Worm (Caenorhabditis elegans) whole organism, L2 larva: ENCODE results near the gene C31C9.7.

Experiments used
- C34F6.9 ChIP-seq: fragments of 150-350 bp; optimal IDR thresholded peaks from 2 replicates; lab custom pipeline; 2014; ENCODE audit warnings: missing biosample characterization, missing genetic modification characterization
- F13H6.1 ChIP-seq: sonication (generic microtip); optimal IDR thresholded peaks from 2 replicates; lab custom pipeline; 2016; ENCODE audit warnings: missing genetic modification characterization, missing compliant biosample characterization
- R02D3.7 ChIP-seq: fragments of 150-350 bp; optimal IDR thresholded peaks from 2 replicates; lab custom pipeline; 2014; ENCODE audit warnings: missing biosample characterization, missing genetic modification characterization
- Y55F3AM.14 ChIP-seq: fragments of 200-800 bp; sonication (Bioruptor generic); optimal IDR thresholded peaks from 2 replicates; lab custom pipeline; 2018; ENCODE audit warnings: mild to moderate bottlenecking, missing genetic modification characterization, missing compliant biosample characterization
- ZK546.5 ChIP-seq: sonication (generic microtip); optimal IDR thresholded peaks from 2 replicates; lab custom pipeline; 2017; ENCODE audit warnings: missing biosample characterization, missing genetic modification characterization
- alr-1 ChIP-seq: fragments of 150-350 bp; optimal IDR thresholded peaks from 2 replicates; lab custom pipeline; 2014; ENCODE audit warnings: missing biosample characterization, missing genetic modification characterization
- aly-2 ChIP-seq: fragments of 150-350 bp; optimal IDR thresholded peaks from 2 replicates; lab custom pipeline; 2014; ENCODE audit warnings: missing biosample characterization, missing genetic modification characterization
- ama-1 ChIP-seq: fragments of 150-350 bp; optimal IDR thresholded peaks from 2 replicates; lab custom pipeline; 2018; ENCODE audit warnings: inconsistent platforms
- blmp-1 ChIP-seq: sonication (generic microtip); optimal IDR thresholded peaks from 2 replicates; lab custom pipeline; 2017; ENCODE audit warnings: missing genetic modification characterization, mild to moderate bottlenecking, missing compliant biosample characterization, antibody characterized with exemption, moderate library complexity; ENCODE audit not compliant: insufficient read depth
- ceh-16 ChIP-seq: fragments of 150-350 bp; optimal IDR thresholded peaks from 2 replicates; lab custom pipeline; 2014; ENCODE audit warnings: missing biosample characterization, missing genetic modification characterization
- ceh-82 ChIP-seq: fragments of 150-350 bp; optimal IDR thresholded peaks from 2 replicates; lab custom pipeline; 2014; ENCODE audit warnings: missing biosample characterization, missing genetic modification characterization
- crh-2 ChIP-seq: sonication (generic microtip); optimal IDR thresholded peaks from 2 replicates; lab custom pipeline; 2017; ENCODE audit warnings: missing biosample characterization, missing genetic modification characterization
- dmd-4 ChIP-seq: sonication (generic microtip); optimal IDR thresholded peaks from 2 replicates; lab custom pipeline; 2017; ENCODE audit warnings: missing biosample characterization, missing genetic modification characterization
- egl-27 ChIP-seq: sonication (generic microtip); optimal IDR thresholded peaks from 3 replicates; lab custom pipeline; 2017; ENCODE audit warnings: missing biosample characterization, missing genetic modification reagents, missing genetic modification characterization
- elt-1 ChIP-seq: fragments of 150-350 bp; optimal IDR thresholded peaks from 2 replicates; lab custom pipeline; 2014; ENCODE audit warnings: missing biosample characterization, missing genetic modification characterization
- elt-3 ChIP-seq: sonication (generic microtip); optimal IDR thresholded peaks from 2 replicates; lab custom pipeline; 2017; ENCODE audit warnings: missing biosample characterization, missing genetic modification characterization
- fos-1 ChIP-seq: fragments of 150-350 bp; optimal IDR thresholded peaks from 2 replicates; lab custom pipeline; 2014; ENCODE audit warnings: missing biosample characterization, missing genetic modification characterization
- gmeb-1 ChIP-seq: fragments of 150-350 bp; optimal IDR thresholded peaks from 2 replicates; lab custom pipeline; 2014; ENCODE audit warnings: missing biosample characterization, missing genetic modification characterization
- lin-11 ChIP-seq: fragments of 150-350 bp; sonication (generic microtip); optimal IDR thresholded peaks from 2 replicates; lab custom pipeline; 2014; ENCODE audit warnings: missing biosample characterization, missing genetic modification characterization, inconsistent platforms, mixed read lengths
- lin-13 ChIP-seq: fragments of 150-350 bp; optimal IDR thresholded peaks from 2 replicates; lab custom pipeline; 2014; ENCODE audit warnings: missing biosample characterization, missing genetic modification reagents, missing genetic modification characterization
- lin-39 ChIP-seq: fragments of 150-350 bp; optimal IDR thresholded peaks from 2 replicates; lab custom pipeline; 2014; ENCODE audit warnings: missing biosample characterization, missing genetic modification reagents, missing genetic modification characterization
- lsy-2 ChIP-seq, 2 experiments: fragments of 150-350 bp in 1 of 2; sonication (generic microtip) in 1 of 2; optimal IDR thresholded peaks; 2 replicates each; lab custom pipeline; 2014 to 2017; ENCODE audit warnings: missing biosample characterization in 2 of 2, missing genetic modification characterization in 2 of 2
- mab-5 ChIP-seq: fragments of 150-350 bp; optimal IDR thresholded peaks from 2 replicates; lab custom pipeline; 2014; ENCODE audit warnings: missing biosample characterization, missing genetic modification characterization
- mbf-1 ChIP-seq: sonication (generic microtip); optimal IDR thresholded peaks from 2 replicates; lab custom pipeline; 2017; ENCODE audit warnings: missing biosample characterization, missing genetic modification characterization
- mdl-1 ChIP-seq, 2 experiments: fragments of 150-350 bp in 1 of 2; sonication (generic microtip) in 1 of 2; optimal IDR thresholded peaks; 2 replicates each; lab custom pipeline; 2017; ENCODE audit warnings: missing biosample characterization in 2 of 2, missing genetic modification characterization in 2 of 2
- nhr-10 ChIP-seq: sonication (generic microtip); optimal IDR thresholded peaks from 2 replicates; lab custom pipeline; 2017; ENCODE audit warnings: missing biosample characterization, missing genetic modification characterization
- nhr-11 ChIP-seq: fragments of 150-350 bp; optimal IDR thresholded peaks from 2 replicates; lab custom pipeline; 2014; ENCODE audit warnings: missing biosample characterization, missing genetic modification characterization
- nhr-12 ChIP-seq: fragments of 150-350 bp; optimal IDR thresholded peaks from 2 replicates; lab custom pipeline; 2014; ENCODE audit warnings: missing biosample characterization, missing genetic modification characterization
- nhr-129 ChIP-seq: fragments of 150-350 bp; optimal IDR thresholded peaks from 2 replicates; lab custom pipeline; 2014; ENCODE audit warnings: missing biosample characterization, missing genetic modification characterization
- nhr-21 ChIP-seq: fragments of 150-350 bp; optimal IDR thresholded peaks from 2 replicates; lab custom pipeline; 2014; ENCODE audit warnings: missing biosample characterization, missing genetic modification characterization
- nhr-237 ChIP-seq: fragments of 150-350 bp; optimal IDR thresholded peaks from 2 replicates; lab custom pipeline; 2014; ENCODE audit warnings: missing biosample characterization, missing genetic modification characterization
- nhr-25 ChIP-seq: fragments of 150-350 bp; sonication (generic microtip); optimal IDR thresholded peaks from 3 replicates; lab custom pipeline; 2014; ENCODE audit warnings: missing biosample characterization, missing genetic modification characterization
- nhr-6 ChIP-seq: fragments of 150-350 bp; optimal IDR thresholded peaks from 2 replicates; lab custom pipeline; 2014; ENCODE audit warnings: missing biosample characterization, missing genetic modification characterization
- nhr-77 ChIP-seq: fragments of 150-350 bp; optimal IDR thresholded peaks from 2 replicates; lab custom pipeline; 2014; ENCODE audit warnings: missing biosample characterization, missing genetic modification characterization
- peb-1 ChIP-seq: fragments of 150-350 bp; optimal IDR thresholded peaks from 2 replicates; lab custom pipeline; 2014; ENCODE audit warnings: missing biosample characterization, missing genetic modification characterization
- sem-4 ChIP-seq: fragments of 150-350 bp; optimal IDR thresholded peaks from 2 replicates; lab custom pipeline; 2014; ENCODE audit warnings: missing biosample characterization, missing genetic modification reagents, missing genetic modification characterization
- skn-1 ChIP-seq: sonication (generic microtip); optimal IDR thresholded peaks from 2 replicates; lab custom pipeline; 2017; ENCODE audit warnings: missing biosample characterization, missing genetic modification characterization
- sma-3 ChIP-seq: sonication (generic microtip); optimal IDR thresholded peaks from 2 replicates; lab custom pipeline; 2016; ENCODE audit warnings: missing genetic modification reagents, missing genetic modification characterization, missing compliant biosample characterization
- sma-9 ChIP-seq, 2 experiments: fragments of 150-350 bp in 1 of 2; sonication (generic microtip) in 1 of 2; optimal IDR thresholded peaks; 2 replicates each; lab custom pipeline; 2014 to 2016; ENCODE audit warnings: missing genetic modification characterization in 2 of 2, mild to moderate bottlenecking in 1 of 2, missing biosample characterization in 1 of 2, missing compliant biosample characterization in 1 of 2, missing genetic modification reagents in 1 of 2, moderate library complexity in 1 of 2
- unc-39 ChIP-seq: fragments of 150-350 bp; optimal IDR thresholded peaks from 2 replicates; lab custom pipeline; 2014; ENCODE audit warnings: missing biosample characterization, missing genetic modification characterization
- unc-55 ChIP-seq: fragments of 150-350 bp; sonication (generic microtip); optimal IDR thresholded peaks from 3 replicates; lab custom pipeline; 2014; ENCODE audit warnings: missing biosample characterization, missing genetic modification reagents, missing genetic modification characterization
- unc-62 ChIP-seq: fragments of 150-350 bp; optimal IDR thresholded peaks from 2 replicates; lab custom pipeline; 2014; ENCODE audit warnings: missing biosample characterization, missing genetic modification reagents, missing genetic modification characterization
- zag-1 ChIP-seq: fragments of 150-350 bp; optimal IDR thresholded peaks from 2 replicates; lab custom pipeline; 2014; ENCODE audit warnings: missing biosample characterization, missing genetic modification characterization
- ztf-11 ChIP-seq: sonication (generic microtip); optimal IDR thresholded peaks from 2 replicates; lab custom pipeline; 2017; ENCODE audit warnings: missing biosample characterization, missing genetic modification characterization

C31C9.7 gene

DNA sequence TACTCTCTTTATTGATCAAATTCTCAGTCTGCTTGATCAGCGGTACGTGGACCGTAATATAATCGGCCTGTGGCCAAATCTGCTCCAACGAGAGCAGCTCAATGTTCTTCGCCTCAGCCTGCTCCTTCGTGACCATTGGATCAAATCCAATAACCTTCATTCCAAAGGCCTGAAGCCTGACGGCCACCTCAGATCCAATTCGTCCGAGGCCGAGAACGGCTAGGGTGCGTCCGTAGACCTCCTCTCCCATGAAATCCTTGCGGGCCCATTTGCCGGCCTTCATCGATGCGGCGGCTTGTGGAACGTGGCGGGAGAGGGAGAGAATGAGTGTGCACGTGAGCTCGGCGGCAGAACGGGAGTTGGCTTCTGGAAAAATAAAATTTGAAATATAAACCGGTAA lies 31.4 kb upstream of the C31C9.7 start:
- TF ChIP-seq ama-1 (lab: Kevin White, UChicago) (peak; percentile 19), ZK546.5 (no peak)

DNA sequence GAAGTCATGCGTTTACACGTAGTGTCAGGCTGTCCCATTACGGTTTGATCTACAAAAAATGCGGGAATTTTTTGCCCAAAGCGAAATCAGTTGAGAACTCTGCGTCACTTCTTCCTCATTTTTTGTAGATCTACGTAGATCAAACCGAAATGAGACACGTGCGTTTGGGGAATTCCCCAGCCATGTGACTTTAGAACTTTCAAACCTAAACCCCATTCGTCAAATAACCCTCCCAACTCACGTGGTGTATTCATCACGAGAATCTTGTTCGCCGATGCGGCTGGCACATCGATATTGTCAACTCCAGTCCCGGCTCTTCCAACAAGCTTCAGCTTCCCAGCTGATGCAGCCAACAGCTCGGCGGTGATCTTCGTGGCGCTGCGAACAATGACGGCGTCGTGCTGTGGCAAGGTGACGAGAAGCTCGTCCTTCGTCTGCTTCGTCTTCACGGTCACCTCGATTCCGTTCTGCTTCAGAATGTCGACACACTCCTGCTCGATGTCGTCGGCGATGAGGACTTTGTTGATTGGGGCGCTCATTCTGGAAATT lies 30.9 kb upstream of the C31C9.7 start, which contains the start of gene phdh-1:
TSS of gene phdh-1 (minus strand) at position 540 of the 549 bp plus-strand sequence.
- TF ChIP-seq fos-1 (tag; lab: Kevin White, UChicago), result no peak
- peak; percentile 51 for TF ChIP-seq sma-9 (GFP tag; optimal IDR thresholded peaks at IDR 0.05; lab: Kevin White, UChicago)
- TF ChIP-seq sma-9 (tag; optimal IDR thresholded peaks at IDR 0.05; lab: Kevin White, UChicago), result no peak

DNA sequence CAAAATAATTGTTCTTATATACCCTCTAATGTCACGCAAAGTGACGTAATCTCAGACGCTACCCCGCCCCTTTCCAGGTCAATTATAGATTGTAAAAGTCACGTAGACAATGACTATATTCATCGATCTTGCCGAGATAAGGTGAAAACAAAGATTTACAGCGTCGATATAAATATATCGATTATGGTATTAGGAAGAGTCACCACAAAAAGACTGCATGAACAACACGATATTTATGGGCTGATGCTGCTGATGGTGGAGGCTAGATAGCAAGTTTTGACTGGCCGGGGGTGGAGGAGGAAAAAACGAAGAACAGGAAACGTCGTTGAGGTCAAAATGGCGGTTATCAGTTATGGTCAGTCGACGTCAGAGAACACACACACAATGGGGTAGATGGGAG lies 30.3 kb upstream of the C31C9.7 start:
- TF ChIP-seq nhr-11 (tag; lab: Kevin White, UChicago) (no peak), elt-1 (tag; lab: Kevin White, UChicago) (peak; percentile 53), nhr-10 (tag; lab: Kevin White, UChicago) (no peak), zag-1 (tag; lab: Kevin White, UChicago) (no peak), gmeb-1 (no peak), peb-1 (no peak), nhr-12 (tag; lab: Kevin White, UChicago) (no peak), C34F6.9 (tag; lab: Kevin White, UChicago) (no peak), Y55F3AM.14 (GFP tag; lab: Kevin White, UChicago) (no peak), fos-1 (tag; lab: Kevin White, UChicago) (peak; percentile 67), R02D3.7 (tag; lab: Kevin White, UChicago) (no peak), ama-1 (lab: Kevin White, UChicago) (no peak), F13H6.1 (tag; lab: Kevin White, UChicago) (peak; percentile 51), sma-3 (GFP tag; lab: Kevin White, UChicago) (peak; percentile 45), lin-13 (GFP tag; lab: Kevin White, UChicago) (no peak), sma-9 (GFP tag; optimal IDR thresholded peaks at IDR 0.05; lab: Kevin White, UChicago) (peak; percentile 77), sma-9 (tag; optimal IDR thresholded peaks at IDR 0.05; lab: Kevin White, UChicago) (no peak), nhr-129 (peak; percentile 9), mab-5 (tag; lab: Kevin White, UChicago) (no peak), nhr-25 (tag; lab: Kevin White, UChicago) (peak; percentile 86), egl-27 (tag; lab: Kevin White, UChicago) (no peak), lsy-2 (tag; optimal IDR thresholded peaks at IDR 0.05; lab: Kevin White, UChicago) (peak in 1 of 2 experiments; percentile 39), aly-2 (no peak), nhr-77 (tag; lab: Kevin White, UChicago) (no peak), lin-11 (tag; lab: Kevin White, UChicago) (no peak), mbf-1 (no peak), unc-39 (tag; lab: Kevin White, UChicago) (no peak), ceh-82 (no peak), mdl-1 (tag; optimal IDR thresholded peaks at IDR 0.05; lab: Kevin White, UChicago) (no peak), crh-2 (peak; percentile 63), unc-62 (GFP tag; lab: Kevin White, UChicago) (no peak), dmd-4 (no peak), ceh-16 (tag; lab: Kevin White, UChicago) (peak; percentile 71), elt-3 (tag; lab: Kevin White, UChicago) (no peak), alr-1 (tag; lab: Kevin White, UChicago) (no peak), blmp-1 (tag; lab: Kevin White, UChicago) (peak; percentile 53), nhr-21 (tag; lab: Kevin White, UChicago) (peak; percentile 74)

DNA sequence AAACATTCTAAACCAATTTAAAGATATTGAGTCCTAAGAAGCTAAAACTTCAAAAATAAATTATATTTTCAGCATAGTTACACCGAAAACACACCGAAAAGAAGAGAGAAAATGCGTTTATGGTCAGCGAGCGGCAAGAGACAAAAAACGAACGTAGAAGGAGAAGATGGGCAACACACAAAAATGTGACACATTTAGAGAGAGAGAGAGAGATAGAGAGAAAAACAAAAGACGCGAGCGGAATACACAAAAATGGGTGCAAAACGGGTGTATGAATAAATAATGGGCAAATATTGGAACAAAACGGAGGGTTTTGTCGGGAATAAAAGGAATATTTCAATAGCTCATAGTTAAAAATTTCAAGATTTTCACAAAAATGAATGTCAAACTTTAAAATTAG lies 28.7 kb upstream of the C31C9.7 start:
- peak in 1 of 2 experiments; percentile 38 for TF ChIP-seq lsy-2 (tag; optimal IDR thresholded peaks at IDR 0.05; lab: Kevin White, UChicago)
- TF ChIP-seq C34F6.9 (tag; lab: Kevin White, UChicago), result peak; percentile 39
- peak; percentile 1 for TF ChIP-seq blmp-1 (tag; lab: Kevin White, UChicago)
- no peak for TF ChIP-seq nhr-77 (tag; lab: Kevin White, UChicago)
- no peak for TF ChIP-seq lin-13 (GFP tag; lab: Kevin White, UChicago)
- TF ChIP-seq crh-2, result peak; percentile 49
- no peak for TF ChIP-seq nhr-12 (tag; lab: Kevin White, UChicago)
- TF ChIP-seq sem-4 (tag; lab: Kevin White, UChicago), result no peak
- peak; percentile 85 for TF ChIP-seq sma-9 (GFP tag; optimal IDR thresholded peaks at IDR 0.05; lab: Kevin White, UChicago)
- no peak for TF ChIP-seq sma-9 (tag; optimal IDR thresholded peaks at IDR 0.05; lab: Kevin White, UChicago)
- TF ChIP-seq peb-1, result no peak
- peak; percentile 45 for TF ChIP-seq fos-1 (tag; lab: Kevin White, UChicago)
- TF ChIP-seq F13H6.1 (tag; lab: Kevin White, UChicago), result peak; percentile 39
- peak; percentile 7 for TF ChIP-seq nhr-21 (tag; lab: Kevin White, UChicago)
- no peak for TF ChIP-seq Y55F3AM.14 (GFP tag; lab: Kevin White, UChicago)
- no peak for TF ChIP-seq sma-3 (GFP tag; lab: Kevin White, UChicago)
- no peak for TF ChIP-seq nhr-129
- peak; percentile 50 for TF ChIP-seq unc-55 (GFP tag; lab: Kevin White, UChicago)
- no peak for TF ChIP-seq gmeb-1
- TF ChIP-seq ztf-11 (tag; lab: Kevin White, UChicago), result no peak
- no peak for TF ChIP-seq ceh-82
- no peak for TF ChIP-seq zag-1 (tag; lab: Kevin White, UChicago)
- no peak for TF ChIP-seq nhr-237 (tag; lab: Kevin White, UChicago)
- TF ChIP-seq elt-1 (tag; lab: Kevin White, UChicago), result no peak
- TF ChIP-seq nhr-6 (tag; lab: Kevin White, UChicago), result no peak
- TF ChIP-seq nhr-25 (tag; lab: Kevin White, UChicago), result peak; percentile 49
- no peak for TF ChIP-seq skn-1 (tag; lab: Kevin White, UChicago)
- no peak for TF ChIP-seq unc-39 (tag; lab: Kevin White, UChicago)
- no peak for TF ChIP-seq nhr-11 (tag; lab: Kevin White, UChicago)
- no peak for TF ChIP-seq lin-39 (tag; lab: Kevin White, UChicago)
